Worm (Caenorhabditis elegans) whole organism, L3 larva: ENCODE data around the gene algn-3.

Experiments used
- aly-2 ChIP-seq: fragments of 150-350 bp; optimal IDR thresholded peaks from 2 replicates; lab custom pipeline; 2014; ENCODE audit warnings: missing biosample characterization, missing genetic modification characterization
- ceh-82 ChIP-seq: fragments of 150-350 bp; optimal IDR thresholded peaks from 2 replicates; lab custom pipeline; 2014; ENCODE audit warnings: missing biosample characterization, missing genetic modification characterization
- elt-2 ChIP-seq: sonication (generic microtip); optimal IDR thresholded peaks from 2 replicates; lab custom pipeline; 2016; ENCODE audit warnings: missing genetic modification reagents, mild to moderate bottlenecking, missing genetic modification characterization, missing compliant biosample characterization
- fkh-10 ChIP-seq: sonication (generic microtip); optimal IDR thresholded peaks from 2 replicates; lab custom pipeline; 2017; ENCODE audit warnings: missing biosample characterization, missing genetic modification reagents, missing genetic modification characterization
- lin-39 ChIP-seq: fragments of 150-350 bp; optimal IDR thresholded peaks from 2 replicates; lab custom pipeline; 2018; ENCODE audit warnings: missing biosample characterization, missing genetic modification reagents, missing genetic modification characterization
- nhr-76 ChIP-seq: fragments of 150-350 bp; sonication (generic microtip); optimal IDR thresholded peaks from 5 replicates; lab custom pipeline; 2014; ENCODE audit warnings: missing biosample characterization, missing genetic modification characterization
- pqm-1 ChIP-seq: fragments of 150-350 bp; optimal IDR thresholded peaks from 2 replicates; lab custom pipeline; 2017; ENCODE audit warnings: missing biosample characterization, missing genetic modification characterization, inconsistent platforms
- snpc-4 ChIP-seq: fragments of 150-350 bp; optimal IDR thresholded peaks from 2 replicates; lab custom pipeline; 2014; ENCODE audit warnings: missing biosample characterization, missing genetic modification characterization
- ztf-11 ChIP-seq: fragments of 150-350 bp; optimal IDR thresholded peaks from 2 replicates; lab custom pipeline; 2014; ENCODE audit warnings: missing biosample characterization, missing genetic modification characterization

- no peak for TF ChIP-seq ztf-11
- no peak for TF ChIP-seq elt-2 (tag; lab: Kevin White, UChicago)
- no peak for TF ChIP-seq ceh-82 (tag; lab: Kevin White, UChicago)
- no peak for TF ChIP-seq nhr-76 (tag; lab: Kevin White, UChicago)
- no peak for TF ChIP-seq pqm-1 (tag; lab: Kevin White, UChicago)
- TF ChIP-seq snpc-4 (tag; lab: Kevin White, UChicago) = no peak
- TF ChIP-seq fkh-10 = no peak
- no peak for TF ChIP-seq lin-39 (tag; lab: Kevin White, UChicago)
- no peak for TF ChIP-seq aly-2 (tag; lab: Kevin White, UChicago)
Observed at ce11 chrII:14102112-14102511, 30.5 kb downstream of the algn-3 start.
